Worm (Caenorhabditis elegans) whole organism, young adult: ENCODE results near the gene srsx-31.

Experiments
- D2030.7 ChIP-seq: fragments of 200-800 bp; sonication (Bioruptor generic); IDR thresholded peaks from 2 replicates; pipeline ENCODE4 v1.3.6; 2022; ENCODE audit warnings: missing genetic modification reagents, missing genetic modification characterization, missing compliant biosample characterization
- F10E7.11 ChIP-seq: sonication (generic microtip); optimal IDR thresholded peaks from 2 replicates; lab custom pipeline; 2017; ENCODE audit warnings: mild to moderate bottlenecking, missing genetic modification characterization, moderate library complexity, missing compliant biosample characterization
- F23B12.7 ChIP-seq: sonication (generic microtip); optimal IDR thresholded peaks from 2 replicates; lab custom pipeline; 2017; ENCODE audit warnings: missing genetic modification characterization, mild to moderate bottlenecking, missing compliant biosample characterization, antibody characterized with exemption, moderate library complexity; ENCODE audit not compliant: insufficient read depth
- F37B4.10 ChIP-seq: fragments of 200-800 bp; sonication (Bioruptor generic); IDR thresholded peaks from 2 replicates; pipeline ENCODE4 v1.3.6; 2022; ENCODE audit warnings: missing genetic modification characterization, missing compliant biosample characterization
- F49E8.2 ChIP-seq: sonication (generic microtip); optimal IDR thresholded peaks from 3 replicates; lab custom pipeline; 2017; ENCODE audit warnings: missing genetic modification characterization, mild to moderate bottlenecking, missing compliant biosample characterization, antibody characterized with exemption, moderate library complexity; ENCODE audit not compliant: insufficient read depth
- F52B5.7 ChIP-seq: sonication (generic microtip); optimal IDR thresholded peaks from 2 replicates; lab custom pipeline; 2016; ENCODE audit warnings: mild to moderate bottlenecking, missing genetic modification characterization, missing compliant biosample characterization
- F55B11.4 ChIP-seq: sonication (generic microtip); optimal IDR thresholded peaks from 2 replicates; lab custom pipeline; 2016; ENCODE audit warnings: missing compliant biosample characterization, missing genetic modification characterization, borderline replicate concordance; ENCODE audit not compliant: insufficient read depth
- F57A8.1 ChIP-seq: fragments of 200-800 bp; sonication (Bioruptor generic); optimal IDR thresholded peaks from 2 replicates; lab custom pipeline; 2018; ENCODE audit warnings: mild to moderate bottlenecking, missing genetic modification characterization, moderate library complexity, missing compliant biosample characterization
- T07F8.4 ChIP-seq: sonication (generic microtip); optimal IDR thresholded peaks from 2 replicates; lab custom pipeline; 2016; ENCODE audit warnings: mild to moderate bottlenecking, missing genetic modification characterization, moderate library complexity, missing compliant biosample characterization
- Y53G8AR.9 ChIP-seq: fragments of 200-800 bp; sonication (Bioruptor generic); conservative IDR thresholded peaks from 2 replicates; pipeline ENCODE4 v1.3.6; 2022; ENCODE audit warnings: missing genetic modification reagents, missing genetic modification characterization, missing compliant biosample characterization
- Y79H2A.3 ChIP-seq: fragments of 200-800 bp; sonication (Bioruptor generic); conservative IDR thresholded peaks from 2 replicates; pipeline ENCODE4 v1.3.6; 2022; ENCODE audit warnings: missing genetic modification reagents, missing genetic modification characterization, missing compliant biosample characterization
- Y95B8A.8 ChIP-seq: fragments of 200-800 bp; sonication (Bioruptor generic); IDR thresholded peaks from 2 replicates; pipeline ENCODE4 v1.3.6; 2022; ENCODE audit warnings: missing genetic modification reagents, missing genetic modification characterization, missing compliant biosample characterization
- akir-1 ChIP-seq: fragments of 200-800 bp; sonication (Bioruptor generic); optimal IDR thresholded peaks from 2 replicates; lab custom pipeline; 2018; ENCODE audit warnings: mild to moderate bottlenecking, missing genetic modification characterization, moderate library complexity, missing compliant biosample characterization
- aptf-2 ChIP-seq: fragments of 200-800 bp; sonication (Bioruptor generic); conservative IDR thresholded peaks from 2 replicates; pipeline ENCODE4 v1.3.6; 2022; ENCODE audit warnings: missing genetic modification reagents, missing genetic modification characterization, missing compliant biosample characterization
- attf-5 ChIP-seq: fragments of 200-800 bp; sonication (Bioruptor generic); optimal IDR thresholded peaks from 2 replicates; lab custom pipeline; 2018; ENCODE audit warnings: mild to moderate bottlenecking, missing genetic modification characterization, missing compliant biosample characterization
- bed-2 ChIP-seq: fragments of 200-800 bp; sonication (Bioruptor generic); IDR thresholded peaks from 2 replicates; pipeline ENCODE4 v1.3.6; 2022; ENCODE audit warnings: missing genetic modification reagents, missing genetic modification characterization, missing compliant biosample characterization
- die-1 ChIP-seq: sonication (generic microtip); optimal IDR thresholded peaks from 2 replicates; lab custom pipeline; 2016; ENCODE audit warnings: missing genotype, mild to moderate bottlenecking, missing genetic modification characterization, missing compliant biosample characterization
- fkh-3 ChIP-seq: sonication (generic microtip); optimal IDR thresholded peaks from 2 replicates; lab custom pipeline; 2016; ENCODE audit warnings: mild to moderate bottlenecking, missing genetic modification characterization, missing compliant biosample characterization
- him-1 ChIP-seq: sonication (generic microtip); optimal IDR thresholded peaks from 2 replicates; lab custom pipeline; 2016; ENCODE audit warnings: missing genotype, missing genetic modification reagents, missing genetic modification characterization, missing compliant biosample characterization
- hlh-12 ChIP-seq: sonication (generic microtip); optimal IDR thresholded peaks from 2 replicates; lab custom pipeline; 2016; ENCODE audit warnings: missing genetic modification characterization, missing compliant biosample characterization
- hlh-26 ChIP-seq: fragments of 200-800 bp; sonication (Bioruptor generic); conservative IDR thresholded peaks from 2 replicates; pipeline ENCODE4 v1.3.6; 2022; ENCODE audit warnings: missing genetic modification reagents, missing genetic modification characterization, missing compliant biosample characterization
- hmg-1.2 ChIP-seq: fragments of 200-800 bp; sonication (Bioruptor generic); IDR thresholded peaks from 2 replicates; pipeline ENCODE4 v1.3.6; 2022; ENCODE audit warnings: missing genetic modification reagents, missing genetic modification characterization, missing compliant biosample characterization
- let-526 ChIP-seq: fragments of 200-800 bp; sonication (Bioruptor generic); IDR thresholded peaks from 2 replicates; pipeline ENCODE4 v1.3.6; 2022; ENCODE audit warnings: missing genetic modification reagents, missing genetic modification characterization, missing compliant biosample characterization
- lin-26 ChIP-seq: fragments of 200-800 bp; sonication (Bioruptor generic); IDR thresholded peaks from 2 replicates; pipeline ENCODE4 v1.3.6; 2022; ENCODE audit warnings: missing genetic modification reagents, missing genetic modification characterization, missing compliant biosample characterization
- lir-1 ChIP-seq: fragments of 200-800 bp; sonication (Bioruptor generic); conservative IDR thresholded peaks from 2 replicates; pipeline ENCODE4 v1.3.6; 2022; ENCODE audit warnings: missing genetic modification reagents, missing genetic modification characterization, missing compliant biosample characterization
- madf-10 ChIP-seq: sonication (generic microtip); optimal IDR thresholded peaks from 2 replicates; lab custom pipeline; 2016; ENCODE audit warnings: mild to moderate bottlenecking, missing genetic modification characterization, missing compliant biosample characterization
- madf-8 ChIP-seq: fragments of 200-800 bp; sonication (Bioruptor generic); conservative IDR thresholded peaks from 2 replicates; pipeline ENCODE4 v1.3.6; 2022; ENCODE audit warnings: missing genetic modification reagents, missing genetic modification characterization, missing compliant biosample characterization
- mcd-1 ChIP-seq: fragments of 200-800 bp; sonication (Bioruptor generic); IDR thresholded peaks from 2 replicates; pipeline ENCODE4 v1.3.6; 2022; ENCODE audit warnings: missing genetic modification reagents, missing genetic modification characterization, missing compliant biosample characterization
- mel-28 ChIP-seq: sonication (generic microtip); optimal IDR thresholded peaks from 2 replicates; lab custom pipeline; 2016; ENCODE audit warnings: borderline replicate concordance, mild to moderate bottlenecking, missing genetic modification characterization, missing compliant biosample characterization
- mxl-1 ChIP-seq: sonication (generic microtip); optimal IDR thresholded peaks from 2 replicates; lab custom pipeline; 2016; ENCODE audit warnings: missing genetic modification characterization, missing compliant biosample characterization
- nfyb-1 ChIP-seq: fragments of 200-800 bp; sonication (Bioruptor generic); IDR thresholded peaks from 2 replicates; pipeline ENCODE4 v1.3.6; 2022; ENCODE audit warnings: missing genetic modification reagents, missing genetic modification characterization, missing compliant biosample characterization
- nhr-120 ChIP-seq: fragments of 200-800 bp; sonication (Bioruptor generic); IDR thresholded peaks from 2 replicates; pipeline ENCODE4 v1.3.6; 2022; ENCODE audit warnings: missing genetic modification characterization, missing compliant biosample characterization
- rcor-1 ChIP-seq: fragments of 200-800 bp; sonication (Bioruptor generic); IDR thresholded peaks from 2 replicates; pipeline ENCODE4 v1.3.6; 2022; ENCODE audit warnings: missing genetic modification reagents, missing genetic modification characterization, missing compliant biosample characterization
- rpc-1 ChIP-seq, 2 experiments: fragments of 150-350 bp in 1 of 2; sonication (generic microtip) in 1 of 2; optimal IDR thresholded peaks; 2 replicates each; lab custom pipeline; 2014 to 2018; ENCODE audit warnings: missing biosample characterization in 1 of 2, missing genetic modification characterization in 1 of 2, missing genetic modification reagents in 1 of 2, missing genotype in 1 of 2
- snpc-1.1 ChIP-seq: sonication (generic microtip); optimal IDR thresholded peaks from 2 replicates; lab custom pipeline; 2017; ENCODE audit warnings: missing genetic modification characterization, mild to moderate bottlenecking, missing compliant biosample characterization, antibody characterized with exemption, moderate library complexity, missing genotype, missing genetic modification reagents; ENCODE audit not compliant: insufficient read depth
- snpc-3.4 ChIP-seq: sonication (generic microtip); optimal IDR thresholded peaks from 2 replicates; lab custom pipeline; 2017; ENCODE audit warnings: missing genetic modification characterization, mild to moderate bottlenecking, missing compliant biosample characterization, antibody characterized with exemption, moderate library complexity, missing genotype, missing genetic modification reagents
- snpc-4 ChIP-seq, 5 experiments: fragments of 150-350 bp in 1 of 5; sonication (generic microtip) in 4 of 5; optimal IDR thresholded peaks; 2 replicates each; lab custom pipeline; 2014 to 2018; ENCODE audit warnings: missing genetic modification characterization in 5 of 5, missing biosample characterization in 3 of 5, antibody characterized with exemption in 2 of 5, mild to moderate bottlenecking in 2 of 5, missing compliant biosample characterization in 2 of 5, missing genotype in 2 of 5, moderate library complexity in 2 of 5, missing genetic modification reagents in 1 of 5
- sptf-2 ChIP-seq: fragments of 200-800 bp; sonication (Bioruptor generic); optimal IDR thresholded peaks from 2 replicates; lab custom pipeline; 2018; ENCODE audit warnings: mild to moderate bottlenecking, missing genetic modification characterization, missing compliant biosample characterization
- tbp1 ChIP-seq: fragments of 200-800 bp; sonication (Bioruptor generic); optimal IDR thresholded peaks from 2 replicates; lab custom pipeline; 2018; ENCODE audit warnings: mild to moderate bottlenecking, missing genetic modification characterization, missing compliant biosample characterization
- tbx-9 ChIP-seq: sonication (generic microtip); optimal IDR thresholded peaks from 2 replicates; lab custom pipeline; 2016; ENCODE audit warnings: borderline replicate concordance, missing genetic modification characterization, inconsistent platforms, missing compliant biosample characterization
- unc-130 ChIP-seq: sonication (generic microtip); optimal IDR thresholded peaks from 2 replicates; lab custom pipeline; 2016; ENCODE audit warnings: missing genetic modification reagents, missing genetic modification characterization, missing compliant biosample characterization
- xnd-1 ChIP-seq: sonication (generic microtip); optimal IDR thresholded peaks from 2 replicates; lab custom pipeline; 2016; ENCODE audit warnings: missing genotype, missing genetic modification reagents, missing genetic modification characterization, missing compliant biosample characterization
- zfh-2 ChIP-seq: fragments of 200-800 bp; sonication (Bioruptor generic); conservative IDR thresholded peaks from 2 replicates; pipeline ENCODE4 v1.3.6; 2022; ENCODE audit warnings: missing genetic modification reagents, missing genetic modification characterization, missing compliant biosample characterization
- ztf-18 ChIP-seq: sonication (generic microtip); optimal IDR thresholded peaks from 2 replicates; lab custom pipeline; 2016; ENCODE audit warnings: missing genotype, mild to moderate bottlenecking, missing genetic modification characterization, missing compliant biosample characterization
- ztf-22 ChIP-seq: fragments of 200-800 bp; sonication (Bioruptor generic); optimal IDR thresholded peaks from 2 replicates; lab custom pipeline; 2018; ENCODE audit warnings: mild to moderate bottlenecking, missing genetic modification characterization, moderate library complexity, missing compliant biosample characterization
- ztf-25 ChIP-seq: fragments of 200-800 bp; sonication (Bioruptor generic); IDR thresholded peaks from 2 replicates; pipeline ENCODE4 v1.3.6; 2022; ENCODE audit warnings: missing genetic modification reagents, missing genetic modification characterization, missing compliant biosample characterization

The srsx-31 gene

DNA sequence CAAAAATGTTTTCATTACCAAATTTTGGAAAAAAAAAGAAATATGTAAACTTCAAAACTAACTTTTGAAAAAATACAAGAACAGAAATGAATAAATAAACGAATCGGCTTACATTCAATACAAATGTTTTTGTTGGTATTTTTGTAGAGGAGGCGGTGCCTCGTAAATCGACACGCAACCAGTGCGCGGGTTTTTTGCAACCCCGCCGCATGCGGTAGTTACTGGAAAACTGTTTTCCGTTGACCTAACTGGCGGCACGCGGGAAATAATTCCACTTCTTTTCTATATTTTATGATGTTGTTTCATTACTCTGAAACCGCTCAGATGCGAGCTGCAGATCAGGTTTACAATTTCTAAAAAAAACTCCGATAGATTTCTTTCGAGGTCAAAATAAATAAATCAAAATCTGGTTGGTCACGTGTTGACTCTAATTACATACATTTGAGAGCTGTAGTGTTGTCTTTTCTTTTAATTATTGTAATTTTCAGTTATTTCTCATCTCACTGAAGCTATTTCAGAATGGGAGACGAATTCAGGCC, 15.6 kb downstream of the srsx-31 start, which contains the start of the genes dvc-1 and ima-1:
TSS of gene dvc-1 (minus strand) at position 145 of the 539 bp plus-strand sequence.
TSS of gene ima-1 (plus strand) at position 489 of the 539 bp plus-strand sequence.
- TF ChIP-seq ztf-22 (GFP tag; lab: Kevin White, UChicago) (no peak), F23B12.7 (no peak), F10E7.11 (tag; lab: Kevin White, UChicago) (no peak), snpc-3.4 (tag; lab: Kevin White, UChicago) (peak; percentile 76), ztf-18 (tag; lab: Kevin White, UChicago) (peak; percentile 67), F55B11.4 (tag; lab: Kevin White, UChicago) (no peak), Y79H2A.3 (GFP tag; lab: Robert Waterston, UW) (peak; percentile 55; the same call in 1 of the 2 replicates), rcor-1 (GFP tag; lab: Robert Waterston, UW) (peak; percentile 90), nfyb-1 (GFP tag; lab: Robert Waterston, UW) (0 out of 2 replicates have a peak, but pooled peaks have one; percentile 14), snpc-4 (GFP tag; optimal IDR thresholded peaks at IDR 0.05; lab: Kevin White, UChicago) (peak; percentile 45), snpc-4 (tag; optimal IDR thresholded peaks at IDR 0.05; lab: Kevin White, UChicago) (peak; percentile 38 to 79 (median 64)), let-526 (GFP tag; lab: Robert Waterston, UW) (0 out of 2 replicates have a peak, but pooled peaks have one; percentile 23), snpc-1.1 (tag; lab: Kevin White, UChicago) (peak; percentile 37), Y53G8AR.9 (GFP tag; lab: Robert Waterston, UW) (peak; percentile 60), zfh-2 (no peak), tbp1 (peak; percentile 63), unc-130 (GFP tag; lab: Kevin White, UChicago) (peak; percentile 90), lir-1 (GFP tag; lab: Robert Waterston, UW) (no peak), him-1 (peak; percentile 66), fkh-3 (no peak), hmg-1.2 (peak; percentile 70; the same call in 1 of the 2 replicates), lin-26 (GFP tag; lab: Robert Waterston, UW) (peak; percentile 78), akir-1 (no peak), ztf-25 (peak; percentile 86), xnd-1 (tag; lab: Kevin White, UChicago) (peak; percentile 88), aptf-2 (GFP tag; lab: Robert Waterston, UW) (0 out of 2 replicates have a peak, but pooled peaks have one; percentile 18), D2030.7 (GFP tag; lab: Robert Waterston, UW) (peak; percentile 91), rpc-1 (optimal IDR thresholded peaks at IDR 0.05; lab: Kevin White, UChicago) (peak; percentile 33), rpc-1 (tag; optimal IDR thresholded peaks at IDR 0.05; lab: Kevin White, UChicago) (no peak), Y95B8A.8 (GFP tag; lab: Robert Waterston, UW) (peak; percentile 81), sptf-2 (GFP tag; lab: Kevin White, UChicago) (no peak), bed-2 (GFP tag; lab: Robert Waterston, UW) (0 out of 2 replicates have a peak, but pooled peaks have one; percentile 62), nhr-120 (no peak), F52B5.7 (tag; lab: Kevin White, UChicago) (no peak), T07F8.4 (tag; lab: Kevin White, UChicago) (no peak), die-1 (peak; percentile 72), hlh-26 (no peak), attf-5 (GFP tag; lab: Kevin White, UChicago) (peak; percentile 84), mcd-1 (peak; percentile 78), madf-8 (GFP tag; lab: Robert Waterston, UW) (peak; percentile 93), hlh-12 (tag; lab: Kevin White, UChicago) (no peak), F37B4.10 (GFP tag; lab: Robert Waterston, UW) (0 out of 2 replicates have a peak, but pooled peaks have one; percentile 49), tbx-9 (tag; lab: Kevin White, UChicago) (no peak), mxl-1 (tag; lab: Kevin White, UChicago) (no peak), F57A8.1 (GFP tag; lab: Kevin White, UChicago) (no peak), madf-10 (tag; lab: Kevin White, UChicago) (no peak), mel-28 (tag; lab: Kevin White, UChicago) (no peak), F49E8.2 (tag; lab: Kevin White, UChicago) (peak; percentile 66)
